Worm (Caenorhabditis elegans) whole organism, young adult: Measurements from ENCODE around the gene F59B10.2.
A peak's percentile ranks its signal among the peaks of the same experiment; 100 is the strongest.

ENCODE experiments used
- B0035.1 ChIP-seq: sonication (generic microtip); optimal IDR thresholded peaks from 2 replicates; lab custom pipeline; 2016; ENCODE audit warnings: missing genetic modification characterization, mild to moderate bottlenecking, missing compliant biosample characterization, missing genotype, missing genetic modification reagents
- C17E4.6 ChIP-seq: fragments of 200-800 bp; sonication (Bioruptor generic); IDR thresholded peaks from 2 replicates; pipeline ENCODE4 v1.3.6; 2022; ENCODE audit warnings: missing genetic modification reagents, missing genetic modification characterization, missing compliant biosample characterization
- D2030.7 ChIP-seq: fragments of 200-800 bp; sonication (Bioruptor generic); IDR thresholded peaks from 2 replicates; pipeline ENCODE4 v1.3.6; 2022; ENCODE audit warnings: missing genetic modification reagents, missing genetic modification characterization, missing compliant biosample characterization
- F33H1.4 ChIP-seq: fragments of 200-800 bp; sonication (Bioruptor generic); IDR thresholded peaks from 2 replicates; pipeline ENCODE4 v1.3.6; 2022; ENCODE audit warnings: missing genetic modification reagents, missing genetic modification characterization, missing compliant biosample characterization
- F57A8.1 ChIP-seq: fragments of 200-800 bp; sonication (Bioruptor generic); optimal IDR thresholded peaks from 2 replicates; lab custom pipeline; 2018; ENCODE audit warnings: mild to moderate bottlenecking, missing genetic modification characterization, moderate library complexity, missing compliant biosample characterization
- F57C9.4 ChIP-seq: sonication (generic microtip); optimal IDR thresholded peaks from 2 replicates; lab custom pipeline; 2017; ENCODE audit warnings: mild to moderate bottlenecking, missing genetic modification characterization, missing compliant biosample characterization
- K11D2.4 ChIP-seq: fragments of 200-800 bp; sonication (Bioruptor generic); IDR thresholded peaks from 2 replicates; pipeline ENCODE4 v1.3.6; 2022; ENCODE audit warnings: missing genetic modification reagents, missing genetic modification characterization, missing compliant biosample characterization
- K12H6.12 ChIP-seq: fragments of 200-800 bp; sonication (Bioruptor generic); optimal IDR thresholded peaks from 2 replicates; lab custom pipeline; 2018; ENCODE audit warnings: mild to moderate bottlenecking, missing genetic modification characterization, missing compliant biosample characterization
- akir-1 ChIP-seq: fragments of 200-800 bp; sonication (Bioruptor generic); optimal IDR thresholded peaks from 2 replicates; lab custom pipeline; 2018; ENCODE audit warnings: mild to moderate bottlenecking, missing genetic modification characterization, moderate library complexity, missing compliant biosample characterization
- aptf-2 ChIP-seq: fragments of 200-800 bp; sonication (Bioruptor generic); conservative IDR thresholded peaks from 2 replicates; pipeline ENCODE4 v1.3.6; 2022; ENCODE audit warnings: missing genetic modification reagents, missing genetic modification characterization, missing compliant biosample characterization
- attf-5 ChIP-seq: fragments of 200-800 bp; sonication (Bioruptor generic); optimal IDR thresholded peaks from 2 replicates; lab custom pipeline; 2018; ENCODE audit warnings: mild to moderate bottlenecking, missing genetic modification characterization, missing compliant biosample characterization
- cebp-1 ChIP-seq, 2 experiments: fragments of 200-800 bp in 1 of 2; sonication (Bioruptor generic) in 1 of 2; sonication (generic microtip) in 1 of 2; IDR thresholded peaks in 1 of 2; optimal IDR thresholded peaks in 1 of 2; 2 replicates each; pipeline versions ENCODE4 v1.3.6 to Lab custom; 2017 to 2022; ENCODE audit warnings: missing compliant biosample characterization in 2 of 2, missing genetic modification characterization in 2 of 2, mild to moderate bottlenecking in 1 of 2, missing genetic modification reagents in 1 of 2, moderate library complexity in 1 of 2
- cebp-2 ChIP-seq: fragments of 200-800 bp; sonication (Bioruptor generic); IDR thresholded peaks from 2 replicates; pipeline ENCODE4 v1.3.6; 2022; ENCODE audit warnings: missing genetic modification characterization, missing compliant biosample characterization
- ceh-100 ChIP-seq: fragments of 200-800 bp; sonication (Bioruptor generic); IDR thresholded peaks from 2 replicates; pipeline ENCODE4 v1.3.6; 2022; ENCODE audit warnings: missing genetic modification reagents, missing genetic modification characterization, missing compliant biosample characterization
- ceh-40 ChIP-seq: fragments of 200-800 bp; sonication (Bioruptor generic); IDR thresholded peaks from 2 replicates; pipeline ENCODE4 v1.3.6; 2022; ENCODE audit warnings: missing genetic modification characterization, missing compliant biosample characterization
- ceh-58 ChIP-seq: fragments of 200-800 bp; sonication (Bioruptor generic); IDR thresholded peaks from 2 replicates; pipeline ENCODE4 v1.3.6; 2022; ENCODE audit warnings: missing genetic modification characterization, missing compliant biosample characterization
- dox-1 ChIP-seq: fragments of 200-800 bp; sonication (Bioruptor generic); IDR thresholded peaks from 2 replicates; pipeline ENCODE4 v1.3.6; 2022; ENCODE audit warnings: missing genetic modification reagents, missing genetic modification characterization, missing compliant biosample characterization
- efl-1 ChIP-seq: fragments of 150-350 bp; optimal IDR thresholded peaks from 2 replicates; lab custom pipeline; 2014; ENCODE audit warnings: missing biosample characterization, missing genetic modification reagents, missing genetic modification characterization
- egl-44 ChIP-seq: fragments of 200-800 bp; sonication (Bioruptor generic); IDR thresholded peaks from 2 replicates; pipeline ENCODE4 v1.3.6; 2022; ENCODE audit warnings: missing genetic modification reagents, missing genetic modification characterization, missing compliant biosample characterization
- egrh-3 ChIP-seq: fragments of 200-800 bp; sonication (Bioruptor generic); IDR thresholded peaks from 2 replicates; pipeline ENCODE4 v1.3.6; 2022; ENCODE audit warnings: missing genetic modification reagents, missing genetic modification characterization, missing compliant biosample characterization
- gei-17 ChIP-seq: fragments of 200-800 bp; sonication (Bioruptor generic); optimal IDR thresholded peaks from 2 replicates; lab custom pipeline; 2018; ENCODE audit warnings: mild to moderate bottlenecking, missing genetic modification characterization, missing compliant biosample characterization
- hlh-26 ChIP-seq: fragments of 200-800 bp; sonication (Bioruptor generic); conservative IDR thresholded peaks from 2 replicates; pipeline ENCODE4 v1.3.6; 2022; ENCODE audit warnings: missing genetic modification reagents, missing genetic modification characterization, missing compliant biosample characterization
- hmg-1.2 ChIP-seq: fragments of 200-800 bp; sonication (Bioruptor generic); IDR thresholded peaks from 2 replicates; pipeline ENCODE4 v1.3.6; 2022; ENCODE audit warnings: missing genetic modification reagents, missing genetic modification characterization, missing compliant biosample characterization
- hrde-1 ChIP-seq: sonication (generic microtip); optimal IDR thresholded peaks from 2 replicates; lab custom pipeline; 2016; ENCODE audit warnings: missing genetic modification characterization, mild to moderate bottlenecking, missing compliant biosample characterization, moderate library complexity, missing genotype, missing genetic modification reagents, borderline replicate concordance
- let-526 ChIP-seq: fragments of 200-800 bp; sonication (Bioruptor generic); IDR thresholded peaks from 2 replicates; pipeline ENCODE4 v1.3.6; 2022; ENCODE audit warnings: missing genetic modification reagents, missing genetic modification characterization, missing compliant biosample characterization
- lin-26 ChIP-seq: fragments of 200-800 bp; sonication (Bioruptor generic); IDR thresholded peaks from 2 replicates; pipeline ENCODE4 v1.3.6; 2022; ENCODE audit warnings: missing genetic modification reagents, missing genetic modification characterization, missing compliant biosample characterization
- lsy-27 ChIP-seq: sonication (generic microtip); optimal IDR thresholded peaks from 2 replicates; lab custom pipeline; 2017; ENCODE audit warnings: missing genetic modification characterization, mild to moderate bottlenecking, missing compliant biosample characterization, antibody characterized with exemption, missing genotype, borderline replicate concordance; ENCODE audit not compliant: insufficient read depth
- madf-3 ChIP-seq: fragments of 200-800 bp; sonication (Bioruptor generic); IDR thresholded peaks from 2 replicates; pipeline ENCODE4 v1.3.6; 2022; ENCODE audit warnings: missing genetic modification reagents, missing genetic modification characterization, missing compliant biosample characterization
- mcd-1 ChIP-seq: fragments of 200-800 bp; sonication (Bioruptor generic); IDR thresholded peaks from 2 replicates; pipeline ENCODE4 v1.3.6; 2022; ENCODE audit warnings: missing genetic modification reagents, missing genetic modification characterization, missing compliant biosample characterization
- mel-28 ChIP-seq: sonication (generic microtip); optimal IDR thresholded peaks from 2 replicates; lab custom pipeline; 2016; ENCODE audit warnings: borderline replicate concordance, mild to moderate bottlenecking, missing genetic modification characterization, missing compliant biosample characterization
- nfyb-1 ChIP-seq: fragments of 200-800 bp; sonication (Bioruptor generic); IDR thresholded peaks from 2 replicates; pipeline ENCODE4 v1.3.6; 2022; ENCODE audit warnings: missing genetic modification reagents, missing genetic modification characterization, missing compliant biosample characterization
- nhr-120 ChIP-seq: fragments of 200-800 bp; sonication (Bioruptor generic); IDR thresholded peaks from 2 replicates; pipeline ENCODE4 v1.3.6; 2022; ENCODE audit warnings: missing genetic modification characterization, missing compliant biosample characterization
- nhr-80 ChIP-seq: sonication (generic microtip); optimal IDR thresholded peaks from 2 replicates; lab custom pipeline; 2016; ENCODE audit warnings: missing genetic modification characterization, missing compliant biosample characterization
- rec-8 ChIP-seq, 2 experiments: sonication (generic microtip); optimal IDR thresholded peaks; 2 replicates each; lab custom pipeline; 2016; ENCODE audit warnings: mild to moderate bottlenecking in 2 of 2, missing genetic modification characterization in 2 of 2, missing genetic modification reagents in 2 of 2, missing genotype in 2 of 2, missing biosample characterization in 1 of 2, missing compliant biosample characterization in 1 of 2, moderate library complexity in 1 of 2
- rpc-1 ChIP-seq, 2 experiments: fragments of 150-350 bp in 1 of 2; sonication (generic microtip) in 1 of 2; optimal IDR thresholded peaks; 2 replicates each; lab custom pipeline; 2014 to 2018; ENCODE audit warnings: missing biosample characterization in 1 of 2, missing genetic modification characterization in 1 of 2, missing genetic modification reagents in 1 of 2, missing genotype in 1 of 2
- sdz-38 ChIP-seq: sonication (generic microtip); optimal IDR thresholded peaks from 2 replicates; lab custom pipeline; 2016; ENCODE audit warnings: missing genotype, missing genetic modification characterization, missing compliant biosample characterization
- snpc-1.1 ChIP-seq: sonication (generic microtip); optimal IDR thresholded peaks from 2 replicates; lab custom pipeline; 2017; ENCODE audit warnings: missing genetic modification characterization, mild to moderate bottlenecking, missing compliant biosample characterization, antibody characterized with exemption, moderate library complexity, missing genotype, missing genetic modification reagents; ENCODE audit not compliant: insufficient read depth
- snpc-1.3 ChIP-seq: sonication (generic microtip); optimal IDR thresholded peaks from 2 replicates; lab custom pipeline; 2017; ENCODE audit warnings: missing genetic modification characterization, mild to moderate bottlenecking, missing compliant biosample characterization, antibody characterized with exemption, moderate library complexity, missing genotype, missing genetic modification reagents; ENCODE audit not compliant: insufficient read depth
- snpc-3.4 ChIP-seq: sonication (generic microtip); optimal IDR thresholded peaks from 2 replicates; lab custom pipeline; 2017; ENCODE audit warnings: missing genetic modification characterization, mild to moderate bottlenecking, missing compliant biosample characterization, antibody characterized with exemption, moderate library complexity, missing genotype, missing genetic modification reagents
- unc-130 ChIP-seq: sonication (generic microtip); optimal IDR thresholded peaks from 2 replicates; lab custom pipeline; 2016; ENCODE audit warnings: missing genetic modification reagents, missing genetic modification characterization, missing compliant biosample characterization
- unc-62 ChIP-seq: fragments of 150-350 bp; optimal IDR thresholded peaks from 2 replicates; lab custom pipeline; 2014; ENCODE audit warnings: missing biosample characterization, missing genetic modification reagents, missing genetic modification characterization
- xnd-1 ChIP-seq: sonication (generic microtip); optimal IDR thresholded peaks from 2 replicates; lab custom pipeline; 2016; ENCODE audit warnings: missing genotype, missing genetic modification reagents, missing genetic modification characterization, missing compliant biosample characterization
- zfh-2 ChIP-seq: fragments of 200-800 bp; sonication (Bioruptor generic); conservative IDR thresholded peaks from 2 replicates; pipeline ENCODE4 v1.3.6; 2022; ENCODE audit warnings: missing genetic modification reagents, missing genetic modification characterization, missing compliant biosample characterization
- ztf-25 ChIP-seq: fragments of 200-800 bp; sonication (Bioruptor generic); IDR thresholded peaks from 2 replicates; pipeline ENCODE4 v1.3.6; 2022; ENCODE audit warnings: missing genetic modification reagents, missing genetic modification characterization, missing compliant biosample characterization

Gene F59B10.2

DNA sequence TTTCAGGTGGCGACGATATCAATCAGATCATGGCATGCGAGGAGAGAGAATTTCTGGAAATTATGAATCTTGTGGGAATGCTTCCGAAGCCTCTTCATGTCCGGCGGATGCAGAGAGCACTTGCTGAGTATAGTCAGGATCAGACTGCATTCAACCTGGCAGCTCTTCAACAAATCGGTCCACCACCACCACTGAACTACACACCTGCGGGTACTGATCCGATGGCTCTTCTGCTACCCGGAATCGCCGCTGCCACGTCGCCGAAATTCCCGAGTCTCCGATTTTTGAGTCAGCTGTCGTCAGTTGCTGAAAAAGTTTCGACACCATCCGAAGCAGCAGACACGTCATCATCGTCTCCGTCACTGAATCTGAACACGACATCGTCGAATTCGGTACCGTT is 21.3 kb upstream of the F59B10.2 start:
- 0 out of 2 replicates have a peak, but pooled peaks have one; percentile 51 for TF ChIP-seq cebp-2 (GFP tag; lab: Robert Waterston, UW)
- no peak for TF ChIP-seq ztf-25 (GFP tag; lab: Robert Waterston, UW)
- TF ChIP-seq madf-3 (GFP tag; lab: Robert Waterston, UW), result no peak
- TF ChIP-seq F57A8.1 (GFP tag; lab: Kevin White, UChicago), result no peak
- peak; percentile 58; the same call in 1 of the 2 replicates for TF ChIP-seq zfh-2

ce11 chrII:10529218-10529751 is 19.6 kb upstream of the F59B10.2 start:
- TF ChIP-seq unc-62 (GFP tag; lab: Kevin White, UChicago), result no peak
- no peak for TF ChIP-seq D2030.7 (GFP tag; lab: Robert Waterston, UW)
- no peak for TF ChIP-seq K11D2.4 (GFP tag; lab: Robert Waterston, UW)
- no peak for TF ChIP-seq akir-1 (GFP tag; lab: Kevin White, UChicago)
- peak; percentile 89 for TF ChIP-seq zfh-2
- TF ChIP-seq hlh-26, result no peak
- no peak for TF ChIP-seq mcd-1 (GFP tag; lab: Robert Waterston, UW)
- no peak for TF ChIP-seq lsy-27 (tag; lab: Kevin White, UChicago)
- TF ChIP-seq F57C9.4 (tag; lab: Kevin White, UChicago), result no peak
- TF ChIP-seq hmg-1.2 (GFP tag; lab: Robert Waterston, UW), result peak; percentile 43; the same call in 1 of the 2 replicates
- peak; percentile 26 for TF ChIP-seq efl-1 (GFP tag; lab: Kevin White, UChicago)
- TF ChIP-seq lin-26 (GFP tag; lab: Robert Waterston, UW), result 0 out of 2 replicates have a peak, but pooled peaks have one; percentile 33
- no peak for TF ChIP-seq xnd-1 (tag; lab: Kevin White, UChicago)
- TF ChIP-seq nhr-120 (GFP tag; lab: Robert Waterston, UW), result no peak
- TF ChIP-seq dox-1, result 0 out of 2 replicates have a peak, but pooled peaks have one; percentile 42
- no peak for TF ChIP-seq C17E4.6
- TF ChIP-seq nfyb-1, result no peak
- TF ChIP-seq rec-8 (tag; optimal IDR thresholded peaks at IDR 0.05; lab: Kevin White, UChicago), result no peak
- no peak for TF ChIP-seq ceh-58 (GFP tag; lab: Robert Waterston, UW)
- no peak for TF ChIP-seq gei-17 (GFP tag; lab: Kevin White, UChicago)
- TF ChIP-seq attf-5 (GFP tag; lab: Kevin White, UChicago), result peak; percentile 2
- no peak for TF ChIP-seq aptf-2 (GFP tag; lab: Robert Waterston, UW)
- TF ChIP-seq let-526 (GFP tag; lab: Robert Waterston, UW), result no peak
- TF ChIP-seq cebp-1 (GFP tag; IDR thresholded peaks at IDR 0.05; lab: Robert Waterston, UW), result no peak
- peak; percentile 2 for TF ChIP-seq cebp-1 (tag; optimal IDR thresholded peaks at IDR 0.05; lab: Kevin White, UChicago)
- TF ChIP-seq nhr-80, result peak; percentile 23
- TF ChIP-seq hrde-1 (tag; lab: Kevin White, UChicago), result no peak
- no peak for TF ChIP-seq K12H6.12 (tag; lab: Kevin White, UChicago)
- TF ChIP-seq sdz-38 (tag; lab: Kevin White, UChicago), result no peak
- no peak for TF ChIP-seq snpc-1.1 (tag; lab: Kevin White, UChicago)

DNA sequence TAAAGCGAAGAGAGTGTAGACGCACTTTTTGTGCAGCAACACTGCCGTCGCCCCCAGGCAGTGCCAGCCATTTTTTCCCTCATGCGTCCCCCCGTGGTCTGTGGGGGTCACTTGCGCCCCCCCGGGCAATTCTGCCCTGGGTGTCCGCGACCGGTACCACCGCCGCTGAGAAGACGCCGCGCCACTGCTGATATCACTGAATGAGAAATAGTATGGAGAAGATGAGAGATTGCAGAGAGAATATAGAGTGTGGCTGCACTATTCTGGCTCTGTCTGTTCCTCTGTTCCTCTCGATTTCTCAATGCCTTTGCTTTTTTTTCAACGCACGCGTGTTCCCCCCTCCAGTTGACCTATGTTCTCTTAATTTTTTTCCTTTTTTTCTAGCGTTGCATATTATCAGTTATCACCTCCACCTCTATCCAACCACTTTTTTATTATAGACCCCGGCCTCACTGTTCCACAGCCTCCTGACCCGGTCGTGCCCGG is 18.0 kb upstream of the F59B10.2 start, which contains the start of gene mab-10:
Gene mab-10 (plus strand): TSS at position 436 of the 486 bp plus-strand sequence.
- TF ChIP-seq unc-130 (GFP tag; lab: Kevin White, UChicago), result no peak
- TF ChIP-seq F33H1.4 (GFP tag; lab: Robert Waterston, UW), result no peak
- no peak for TF ChIP-seq egl-44 (GFP tag; lab: Robert Waterston, UW)
- no peak for TF ChIP-seq snpc-1.3
- TF ChIP-seq B0035.1, result no peak
- no peak for TF ChIP-seq ceh-40
- 0 out of 2 replicates have a peak, but pooled peaks have one; percentile 35 for TF ChIP-seq ceh-100 (GFP tag; lab: Robert Waterston, UW)
- TF ChIP-seq cebp-1 (GFP tag; IDR thresholded peaks at IDR 0.05; lab: Robert Waterston, UW), result no peak
- TF ChIP-seq cebp-1 (tag; optimal IDR thresholded peaks at IDR 0.05; lab: Kevin White, UChicago), result peak; percentile 66
- TF ChIP-seq rpc-1 (optimal IDR thresholded peaks at IDR 0.05; lab: Kevin White, UChicago), result no peak
- no peak for TF ChIP-seq rpc-1 (tag; optimal IDR thresholded peaks at IDR 0.05; lab: Kevin White, UChicago)
- no peak for TF ChIP-seq madf-3 (GFP tag; lab: Robert Waterston, UW)
- no peak for TF ChIP-seq mel-28
- no peak for TF ChIP-seq snpc-3.4 (tag; lab: Kevin White, UChicago)
- peak; percentile 92 for TF ChIP-seq egrh-3 (GFP tag; lab: Robert Waterston, UW)
